Worm (Caenorhabditis elegans) whole organism, midembryonic: Measurements from ENCODE around the gene F59B1.4.

ENCODE experiments used
- T22C8.4 ChIP-seq: fragments of 200-800 bp; sonication (Bioruptor generic); IDR thresholded peaks from 2 replicates; pipeline ENCODE4 v1.3.6; 2022; ENCODE audit warnings: missing genetic modification characterization, missing compliant biosample characterization
- cog-1 ChIP-seq: sonication (generic microtip); optimal IDR thresholded peaks from 2 replicates; lab custom pipeline; 2016; ENCODE audit warnings: missing genetic modification characterization, missing compliant biosample characterization
- flt-1 ChIP-seq: fragments of 200-800 bp; sonication (Bioruptor generic); IDR thresholded peaks from 2 replicates; pipeline ENCODE4 v1.3.6; 2022; ENCODE audit warnings: missing genetic modification characterization, missing compliant biosample characterization
- klf-2 ChIP-seq: fragments of 200-800 bp; sonication (Bioruptor generic); conservative IDR thresholded peaks from 2 replicates; pipeline ENCODE4 v1.3.6; 2022; ENCODE audit warnings: missing genetic modification reagents, missing genetic modification characterization, missing compliant biosample characterization
- med-1 ChIP-seq: sonication (generic microtip); optimal IDR thresholded peaks from 2 replicates; lab custom pipeline; 2017; ENCODE audit warnings: missing genetic modification characterization, mild to moderate bottlenecking, missing compliant biosample characterization, antibody characterized with exemption, missing genetic modification reagents; ENCODE audit not compliant: insufficient read depth
- ref-1 ChIP-seq: fragments of 200-800 bp; sonication (Bioruptor generic); conservative IDR thresholded peaks from 2 replicates; pipeline ENCODE4 v1.3.6; 2022; ENCODE audit warnings: missing genetic modification reagents, missing genetic modification characterization, missing compliant biosample characterization
- tab-1 ChIP-seq: fragments of 200-800 bp; sonication (Bioruptor generic); IDR thresholded peaks from 2 replicates; pipeline ENCODE4 v1.3.6; 2022; ENCODE audit warnings: missing genetic modification characterization, missing compliant biosample characterization
- ztf-23 ChIP-seq: fragments of 200-800 bp; sonication (Bioruptor generic); IDR thresholded peaks from 2 replicates; pipeline ENCODE4 v1.3.6; 2022; ENCODE audit warnings: missing genetic modification reagents, missing genetic modification characterization, missing compliant biosample characterization
- ztf-29 ChIP-seq: fragments of 200-800 bp; sonication (Bioruptor generic); IDR thresholded peaks from 2 replicates; pipeline ENCODE4 v1.3.6; 2022; ENCODE audit warnings: missing genetic modification reagents, missing genetic modification characterization, missing compliant biosample characterization

Gene F59B1.4

ce11 chrV:3586014-3586689 is 40.7 kb downstream of the F59B1.4 start, which contains the start of the genes rpl-11.1 and T22F3.2:
Gene rpl-11.1 (minus strand): TSS chrV:3586064.
Gene T22F3.2 (plus strand): TSS chrV:3586639.
- TF ChIP-seq cog-1 (tag; lab: Kevin White, UChicago) = no peak
- TF ChIP-seq ztf-29 (GFP tag; lab: Robert Waterston, UW) = no peak

ce11 chrV:3585011-3585410 is 41.8 kb downstream of the F59B1.4 start:
- TF ChIP-seq med-1 (GFP tag; lab: Kevin White, UChicago) (no peak), T22C8.4 (no peak), ref-1 (GFP tag; lab: Robert Waterston, UW) (no peak), ztf-23 (GFP tag; lab: Robert Waterston, UW) (no peak)

DNA sequence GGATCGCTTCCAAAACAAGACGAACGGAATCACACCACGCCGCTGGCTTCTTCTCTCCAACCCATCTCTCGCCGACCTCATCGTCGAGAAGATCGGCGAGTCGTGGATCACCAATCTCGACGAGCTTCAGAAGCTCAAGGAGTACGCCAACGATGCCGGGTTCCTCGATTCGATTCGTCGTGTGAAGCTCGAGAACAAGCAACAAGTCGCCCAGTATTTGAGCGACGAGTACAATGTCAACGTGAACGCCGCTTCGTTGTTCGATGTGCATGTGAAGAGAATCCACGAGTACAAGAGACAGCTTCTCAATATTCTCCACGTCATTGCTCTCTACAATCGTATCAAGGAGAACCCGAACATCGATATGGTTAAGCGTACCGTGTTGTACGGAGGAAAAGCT is 43.2 kb downstream of the F59B1.4 start:
- no peak for TF ChIP-seq T22C8.4
- no peak for TF ChIP-seq ref-1 (GFP tag; lab: Robert Waterston, UW)
- TF ChIP-seq flt-1 (GFP tag; lab: Robert Waterston, UW) = no peak
- no peak for TF ChIP-seq klf-2 (GFP tag; lab: Robert Waterston, UW)
- no peak for TF ChIP-seq ztf-29 (GFP tag; lab: Robert Waterston, UW)
- TF ChIP-seq ztf-23 (GFP tag; lab: Robert Waterston, UW) = no peak
- no peak for TF ChIP-seq med-1 (GFP tag; lab: Kevin White, UChicago)
- no peak for TF ChIP-seq cog-1 (tag; lab: Kevin White, UChicago)
- no peak for TF ChIP-seq tab-1 (GFP tag; lab: Robert Waterston, UW)

DNA sequence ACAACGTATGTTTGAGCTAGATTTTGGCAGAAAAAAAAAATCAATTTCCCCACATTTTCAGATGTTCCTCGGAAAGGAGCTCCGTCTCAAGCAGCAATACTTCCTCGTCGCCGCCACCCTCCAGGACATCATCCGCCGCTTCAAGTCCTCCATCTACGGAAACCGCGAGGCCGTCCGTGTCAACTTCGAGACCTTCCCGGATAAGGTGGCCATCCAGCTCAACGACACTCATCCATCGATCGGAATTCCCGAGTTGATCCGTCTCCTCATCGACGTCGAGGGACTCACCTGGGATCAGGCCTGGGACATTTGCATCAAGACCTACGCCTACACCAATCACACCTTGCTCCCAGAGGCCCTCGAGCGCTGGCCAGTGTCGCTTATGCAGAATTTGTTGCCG is 44.2 kb downstream of the F59B1.4 start:
- no peak for TF ChIP-seq ztf-23 (GFP tag; lab: Robert Waterston, UW)
- no peak for TF ChIP-seq klf-2 (GFP tag; lab: Robert Waterston, UW)

DNA sequence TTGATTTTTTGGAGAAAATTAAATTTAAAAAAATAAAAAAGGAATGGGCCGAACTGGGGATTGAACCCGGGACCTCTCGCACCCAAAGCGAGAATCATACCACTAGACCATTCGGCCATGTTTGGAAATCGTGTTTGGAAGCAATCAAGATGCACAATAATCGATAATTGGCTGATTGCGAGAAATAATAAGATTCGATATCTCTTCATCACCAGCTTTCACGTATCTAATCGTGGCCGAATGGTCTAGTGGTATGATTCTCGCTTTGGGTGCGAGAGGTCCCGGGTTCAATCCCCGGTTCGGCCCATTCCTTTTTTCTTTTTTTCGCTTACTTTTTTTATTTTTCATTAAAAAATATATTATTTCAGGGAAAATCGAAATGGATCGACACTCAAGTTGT is 44.8 kb downstream of the F59B1.4 start:
- TF ChIP-seq T22C8.4 = peak; percentile 45
- TF ChIP-seq med-1 (GFP tag; lab: Kevin White, UChicago) = no peak

ce11 chrV:3581643-3582042 is 45.2 kb downstream of the F59B1.4 start:
- no peak for TF ChIP-seq med-1 (GFP tag; lab: Kevin White, UChicago)
- TF ChIP-seq flt-1 (GFP tag; lab: Robert Waterston, UW) = no peak
- no peak for TF ChIP-seq ref-1 (GFP tag; lab: Robert Waterston, UW)
- TF ChIP-seq ztf-29 (GFP tag; lab: Robert Waterston, UW) = no peak
- TF ChIP-seq tab-1 (GFP tag; lab: Robert Waterston, UW) = no peak
- no peak for TF ChIP-seq T22C8.4
- no peak for TF ChIP-seq cog-1 (tag; lab: Kevin White, UChicago)
- TF ChIP-seq klf-2 (GFP tag; lab: Robert Waterston, UW) = no peak
- TF ChIP-seq ztf-23 (GFP tag; lab: Robert Waterston, UW) = no peak

ce11 chrV:3581034-3581433 is 45.8 kb downstream of the F59B1.4 start:
- TF ChIP-seq klf-2 (GFP tag; lab: Robert Waterston, UW) (no peak), tab-1 (GFP tag; lab: Robert Waterston, UW) (no peak), ztf-23 (GFP tag; lab: Robert Waterston, UW) (no peak), ztf-29 (GFP tag; lab: Robert Waterston, UW) (no peak), T22C8.4 (no peak), med-1 (GFP tag; lab: Kevin White, UChicago) (no peak), cog-1 (tag; lab: Kevin White, UChicago) (no peak), ref-1 (GFP tag; lab: Robert Waterston, UW) (no peak), flt-1 (GFP tag; lab: Robert Waterston, UW) (no peak)

ce11 chrV:3580385-3580784 is 46.5 kb downstream of the F59B1.4 start:
- no peak for TF ChIP-seq flt-1 (GFP tag; lab: Robert Waterston, UW)
- TF ChIP-seq med-1 (GFP tag; lab: Kevin White, UChicago) = no peak

DNA sequence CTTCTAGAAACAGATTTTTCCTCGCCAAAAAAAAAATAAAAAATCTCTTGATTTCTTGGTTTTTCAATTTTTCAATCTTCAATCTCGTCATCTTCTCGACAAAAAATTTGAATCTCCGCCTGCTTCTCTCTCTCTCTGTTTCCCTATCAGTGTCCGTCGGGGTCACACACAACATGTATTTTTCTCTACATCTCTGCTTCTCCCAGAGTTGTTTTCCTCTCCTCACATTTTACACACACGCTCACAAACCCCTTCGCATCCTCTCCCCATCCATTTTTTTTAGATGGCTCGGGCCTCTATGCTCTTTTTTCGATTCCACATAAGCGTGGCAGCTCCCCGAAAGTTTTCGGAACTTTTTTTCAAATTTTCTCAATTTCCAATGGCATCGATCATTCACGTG is 47.0 kb downstream of the F59B1.4 start:
- TF ChIP-seq ref-1 (GFP tag; lab: Robert Waterston, UW) (no peak), flt-1 (GFP tag; lab: Robert Waterston, UW) (no peak), ztf-29 (GFP tag; lab: Robert Waterston, UW) (no peak), ztf-23 (GFP tag; lab: Robert Waterston, UW) (no peak), tab-1 (GFP tag; lab: Robert Waterston, UW) (no peak), cog-1 (tag; lab: Kevin White, UChicago) (no peak), klf-2 (GFP tag; lab: Robert Waterston, UW) (no peak), med-1 (GFP tag; lab: Kevin White, UChicago) (no peak), T22C8.4 (no peak)

DNA sequence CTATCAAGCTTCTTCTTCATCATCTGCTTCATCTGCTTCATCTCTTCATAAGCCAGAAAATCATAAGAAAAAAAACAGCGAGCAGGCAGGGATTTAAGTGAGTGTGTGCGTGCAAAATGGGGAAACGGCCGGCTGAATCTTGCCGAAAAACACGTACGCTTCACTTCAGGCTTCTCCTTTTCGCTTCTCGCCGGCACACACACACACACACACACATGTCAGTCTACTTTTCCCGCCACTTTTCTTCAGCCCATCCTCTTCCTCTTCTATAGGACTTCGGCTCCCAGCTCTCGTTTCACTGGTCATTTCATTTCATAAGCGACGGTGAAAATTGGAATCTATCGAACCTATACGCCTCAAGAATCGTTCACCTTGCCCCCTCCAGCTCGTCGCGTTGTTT is 47.6 kb downstream of the F59B1.4 start:
- TF ChIP-seq T22C8.4 (no peak), cog-1 (tag; lab: Kevin White, UChicago) (no peak), ztf-23 (GFP tag; lab: Robert Waterston, UW) (no peak), klf-2 (GFP tag; lab: Robert Waterston, UW) (no peak), flt-1 (GFP tag; lab: Robert Waterston, UW) (no peak), tab-1 (GFP tag; lab: Robert Waterston, UW) (no peak), ztf-29 (GFP tag; lab: Robert Waterston, UW) (no peak), med-1 (GFP tag; lab: Kevin White, UChicago) (no peak), ref-1 (GFP tag; lab: Robert Waterston, UW) (no peak)
